Fruit fly (Drosophila melanogaster) Kc167 (cell line): ENCODE results near the gene Strip.

ENCODE experiments used
- Myc ChIP-seq: fragments of >200 bp; optimal IDR thresholded peaks from 2 replicates; lab custom pipeline; 2017; ENCODE audit warnings: missing external identifiers
- Sin3A ChIP-seq: fragments of >200 bp; optimal IDR thresholded peaks from 2 replicates; lab custom pipeline; 2018; ENCODE audit warnings: missing external identifiers
- h ChIP-seq: fragments of >200 bp; optimal IDR thresholded peaks from 3 replicates; lab custom pipeline; 2018; ENCODE audit warnings: missing external identifiers
- insv ChIP-seq: fragments of >200 bp; optimal IDR thresholded peaks from 3 replicates; lab custom pipeline; 2018; ENCODE audit warnings: missing external identifiers
- psq ChIP-seq: fragments of >200 bp; optimal IDR thresholded peaks from 2 replicates; lab custom pipeline; 2017; ENCODE audit warnings: missing external identifiers
- ttk ChIP-seq: sonication (Bioruptor generic); optimal IDR thresholded peaks from 2 replicates; lab custom pipeline; 2017; ENCODE audit warnings: missing external identifiers

Gene Strip

dm6 chr3L:3328771-3329170, at the start of gene Strip:
Gene Strip (minus strand): TSS chr3L:3328871.
- TF ChIP-seq ttk (lab: Kevin White, UChicago), result no peak
- TF ChIP-seq insv (lab: Kevin White, UChicago), result no peak
- no peak for TF ChIP-seq psq (lab: Kevin White, UChicago)
- TF ChIP-seq h (lab: Kevin White, UChicago), result no peak
- no peak for TF ChIP-seq Sin3A
- TF ChIP-seq Myc (lab: Kevin White, UChicago), result no peak

- TF ChIP-seq Sin3A (no peak), Myc (lab: Kevin White, UChicago) (no peak), insv (lab: Kevin White, UChicago) (no peak), h (lab: Kevin White, UChicago) (no peak), ttk (lab: Kevin White, UChicago) (no peak), psq (lab: Kevin White, UChicago) (no peak)
These were observed 49.3 kb upstream of the Strip start, which contains the start of gene Ids for dm6 chr3L:3377965-3378292. Gene Ids (plus strand): TSS chr3L:3378268.

DNA sequence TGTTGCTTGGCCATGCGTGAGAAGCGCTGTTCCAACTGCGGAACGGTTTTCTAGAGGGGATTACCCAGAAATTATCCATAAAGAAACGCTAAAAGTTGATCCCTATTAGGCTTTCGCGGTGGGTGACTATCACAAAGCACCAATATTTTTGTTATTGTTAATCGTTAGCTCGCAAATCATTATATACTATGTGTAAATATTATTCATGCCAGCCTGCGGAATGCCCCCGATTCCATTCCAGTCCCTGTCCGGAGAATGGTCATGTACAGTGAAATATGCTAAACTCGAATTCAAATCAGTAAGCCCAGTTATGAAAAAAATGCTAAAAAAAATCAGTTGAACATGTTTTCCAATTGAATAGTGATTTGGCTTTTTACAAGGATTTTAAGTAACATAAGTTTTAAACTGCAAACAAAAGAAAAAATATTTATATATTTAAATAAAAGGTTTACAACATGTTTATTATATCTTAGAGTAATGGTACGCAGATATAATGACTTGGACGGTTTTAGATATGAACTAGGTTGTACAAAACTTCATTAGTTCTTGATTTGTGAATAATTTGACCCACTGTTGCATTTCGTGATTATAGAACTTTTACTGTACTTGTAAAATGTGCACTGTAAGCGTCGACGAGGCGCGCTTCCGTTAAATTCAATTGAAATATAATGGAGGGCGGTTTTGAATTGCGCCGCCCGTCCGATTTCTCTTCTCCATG, 48.7 kb upstream of the Strip start:
- no peak for TF ChIP-seq ttk (lab: Kevin White, UChicago)
- TF ChIP-seq insv (lab: Kevin White, UChicago), result no peak
- TF ChIP-seq Myc (lab: Kevin White, UChicago), result no peak
- no peak for TF ChIP-seq h (lab: Kevin White, UChicago)
- no peak for TF ChIP-seq Sin3A
- no peak for TF ChIP-seq psq (lab: Kevin White, UChicago)

dm6 chr3L:3376551-3376950, 47.9 kb upstream of the Strip start, which contains the start of gene CG12012:
Gene CG12012 (plus strand): TSS chr3L:3376757.
- TF ChIP-seq insv (lab: Kevin White, UChicago) (no peak), h (lab: Kevin White, UChicago) (no peak), psq (lab: Kevin White, UChicago) (no peak), Sin3A (no peak)

DNA sequence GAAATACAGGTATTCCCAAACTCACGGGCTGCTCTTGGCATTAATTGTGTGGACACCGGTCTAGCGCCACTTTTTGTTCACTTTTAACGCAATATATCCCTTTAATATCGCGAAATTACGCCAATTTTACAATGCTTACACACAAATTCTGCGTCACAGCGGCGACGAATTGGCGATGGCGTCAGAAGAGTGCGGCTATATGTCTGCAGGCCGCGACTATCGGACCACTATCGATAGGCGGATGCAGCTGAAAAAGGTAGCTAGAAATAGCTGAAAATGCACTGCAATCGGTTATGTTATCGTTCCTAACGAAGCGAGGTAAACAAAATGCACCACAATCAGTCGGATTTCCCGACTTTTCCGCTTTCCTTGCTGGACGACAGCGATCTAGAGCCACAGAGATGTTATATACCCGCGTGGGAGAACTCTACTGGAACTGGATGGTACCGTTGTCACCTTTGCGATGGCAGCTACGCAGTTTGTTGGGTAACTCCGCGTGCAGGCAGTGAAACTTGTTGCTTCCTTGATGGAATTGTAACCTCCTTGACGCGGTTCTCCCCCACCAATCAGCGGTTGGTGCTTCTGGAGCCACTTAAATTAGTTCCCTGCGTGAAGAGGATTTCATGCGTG, 45.4 kb upstream of the Strip start, which contains the start of the genes Ythdc1 and CG12010:
Gene Ythdc1, minus strand, starts transcription at position 177 of the 630 bp plus-strand sequence.
Gene CG12010, plus strand, starts transcription at position 289 of the 630 bp plus-strand sequence.
- peak; percentile 75 for TF ChIP-seq insv (lab: Kevin White, UChicago)
- TF ChIP-seq h (lab: Kevin White, UChicago), result peak; percentile 70
- no peak for TF ChIP-seq Myc (lab: Kevin White, UChicago)
- no peak for TF ChIP-seq ttk (lab: Kevin White, UChicago)
- no peak for TF ChIP-seq psq (lab: Kevin White, UChicago)

- TF ChIP-seq psq (lab: Kevin White, UChicago) (no peak), insv (lab: Kevin White, UChicago) (no peak), Myc (lab: Kevin White, UChicago) (no peak), h (lab: Kevin White, UChicago) (no peak), Sin3A (no peak), ttk (lab: Kevin White, UChicago) (no peak)
These were observed 40.6 kb upstream of the Strip start, which contains the start of gene Drs for dm6 chr3L:3369256-3369655. Gene Drs (plus strand): TSS chr3L:3369556.

- TF ChIP-seq psq (lab: Kevin White, UChicago) (no peak), ttk (lab: Kevin White, UChicago) (no peak), h (lab: Kevin White, UChicago) (no peak), Myc (lab: Kevin White, UChicago) (no peak), Sin3A (no peak)
These were observed 24.6 kb upstream of the Strip start for dm6 chr3L:3353297-3353696.

DNA sequence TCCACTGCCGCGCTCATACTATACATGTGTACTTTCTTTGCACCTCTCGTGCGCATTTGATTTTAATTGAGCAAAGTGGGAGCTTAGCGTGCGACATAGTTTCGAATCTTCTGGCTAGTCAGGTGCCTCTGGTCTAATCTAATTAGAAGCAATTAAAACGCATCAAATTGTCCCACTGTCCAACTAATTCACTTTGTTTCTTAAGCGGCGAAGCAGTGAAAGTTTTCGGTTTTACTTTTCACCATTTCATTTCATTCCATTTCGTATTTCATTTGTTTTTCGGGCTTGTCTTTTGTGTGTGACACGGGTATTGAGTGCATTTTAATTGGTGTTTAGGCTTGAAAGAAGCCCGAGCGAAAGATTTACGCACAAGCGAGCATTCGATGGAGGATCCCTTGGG, 23.8 kb upstream of the Strip start:
- TF ChIP-seq ttk (lab: Kevin White, UChicago) (no peak), Myc (lab: Kevin White, UChicago) (no peak), Sin3A (no peak), h (lab: Kevin White, UChicago) (no peak), psq (lab: Kevin White, UChicago) (no peak), insv (lab: Kevin White, UChicago) (no peak)

dm6 chr3L:3351814-3352359, 23.2 kb upstream of the Strip start:
- TF ChIP-seq h (lab: Kevin White, UChicago), result no peak
- TF ChIP-seq ttk (lab: Kevin White, UChicago), result no peak
- TF ChIP-seq Sin3A, result no peak
- TF ChIP-seq Myc (lab: Kevin White, UChicago), result no peak
- TF ChIP-seq psq (lab: Kevin White, UChicago), result no peak
- no peak for TF ChIP-seq insv (lab: Kevin White, UChicago)

DNA sequence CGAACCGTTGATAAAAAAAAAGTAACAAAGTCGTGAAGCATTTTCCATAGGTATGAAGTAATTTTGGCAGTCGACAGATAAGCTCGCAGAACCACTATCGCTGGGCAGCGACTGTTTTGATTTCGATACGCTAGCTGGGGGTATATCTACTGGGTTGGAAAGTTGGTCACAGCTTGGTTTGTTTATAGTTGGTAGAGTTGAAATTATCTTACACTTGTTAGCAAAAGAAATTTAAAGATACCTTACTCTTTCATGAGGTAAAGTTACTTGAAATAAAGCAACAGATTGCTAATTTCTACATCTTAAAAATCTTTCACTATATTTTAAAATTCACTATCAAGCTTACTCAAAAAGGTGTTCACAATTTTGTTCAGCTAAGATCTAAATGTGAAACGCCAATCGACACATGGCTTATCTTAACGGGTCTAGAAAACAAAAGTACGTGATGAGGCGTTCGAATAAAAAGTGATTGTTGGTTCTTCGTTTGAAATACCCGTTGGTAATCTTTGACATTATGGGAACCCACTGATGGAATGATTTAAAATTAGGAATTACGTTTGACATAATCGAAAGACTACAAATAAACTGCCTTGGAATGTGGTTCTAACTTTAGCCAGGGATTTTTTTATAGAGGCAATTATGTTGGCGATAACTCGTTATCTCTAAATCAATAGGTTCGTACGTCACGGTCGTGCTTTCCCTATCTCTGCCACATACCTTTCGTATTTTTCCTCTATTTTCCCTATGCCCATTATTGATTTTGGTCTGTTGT, 22.1 kb upstream of the Strip start:
- TF ChIP-seq insv (lab: Kevin White, UChicago), result no peak
- TF ChIP-seq h (lab: Kevin White, UChicago), result no peak
- no peak for TF ChIP-seq ttk (lab: Kevin White, UChicago)
- no peak for TF ChIP-seq Myc (lab: Kevin White, UChicago)

DNA sequence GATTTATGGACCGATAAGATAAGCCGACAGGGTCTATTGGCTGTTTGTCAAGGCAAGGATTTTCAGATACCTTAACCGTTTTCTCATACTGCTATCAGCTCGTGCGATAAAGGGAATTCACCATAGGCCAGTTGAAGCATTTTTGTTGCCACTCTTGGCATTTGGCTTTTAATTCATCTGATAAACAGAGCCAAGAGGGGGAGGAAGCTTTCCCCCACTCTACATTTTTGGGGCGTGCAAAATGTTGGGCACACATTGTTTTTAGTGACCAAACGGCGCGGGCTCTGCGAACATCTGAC, 21.1 kb upstream of the Strip start:
- TF ChIP-seq h (lab: Kevin White, UChicago), result no peak
- TF ChIP-seq ttk (lab: Kevin White, UChicago), result no peak
- no peak for TF ChIP-seq insv (lab: Kevin White, UChicago)
- TF ChIP-seq Myc (lab: Kevin White, UChicago), result no peak
- no peak for TF ChIP-seq psq (lab: Kevin White, UChicago)
- no peak for TF ChIP-seq Sin3A
